Worm (Caenorhabditis elegans): Measurements from ENCODE around the gene Y39A1A.18.
A peak's percentile ranks its signal among the peaks of the same experiment; 100 is the strongest.

Y39A1A.18 gene

DNA sequence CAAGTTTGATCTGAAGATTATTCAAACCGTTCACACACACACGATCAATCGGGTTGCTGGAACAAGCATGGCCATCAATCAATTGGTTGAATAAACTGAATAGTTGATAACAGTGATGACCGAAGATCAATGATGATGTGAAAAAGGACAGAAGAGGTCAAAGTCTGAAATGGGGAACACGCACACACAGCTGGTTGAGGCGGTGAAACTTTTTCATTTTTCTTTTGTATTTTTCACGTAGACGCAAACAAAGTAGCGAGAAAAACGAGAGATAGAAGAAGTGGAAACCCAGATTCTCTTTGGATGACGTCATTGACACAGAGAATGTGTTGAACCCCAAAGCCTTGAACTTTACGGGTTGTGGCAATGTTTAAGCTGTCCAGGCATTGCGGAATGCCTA, 23.2 kb upstream of the Y39A1A.18 start (continued):
- TF ChIP-seq snpc-1.3 (tag; optimal IDR thresholded peaks at IDR 0.05; ENCODE audit: insufficient read depth) (no peak), ccch-3 (GFP tag; optimal IDR thresholded peaks at IDR 0.05) (no peak), lsl-1 (GFP tag; optimal IDR thresholded peaks at IDR 0.05) (no peak), nfya-2 (GFP tag; IDR thresholded peaks at IDR 0.05) (no peak), mcd-1 (GFP tag; IDR thresholded peaks at IDR 0.05) (peak; percentile 6; the same call in 1 of the 2 replicates)

DNA sequence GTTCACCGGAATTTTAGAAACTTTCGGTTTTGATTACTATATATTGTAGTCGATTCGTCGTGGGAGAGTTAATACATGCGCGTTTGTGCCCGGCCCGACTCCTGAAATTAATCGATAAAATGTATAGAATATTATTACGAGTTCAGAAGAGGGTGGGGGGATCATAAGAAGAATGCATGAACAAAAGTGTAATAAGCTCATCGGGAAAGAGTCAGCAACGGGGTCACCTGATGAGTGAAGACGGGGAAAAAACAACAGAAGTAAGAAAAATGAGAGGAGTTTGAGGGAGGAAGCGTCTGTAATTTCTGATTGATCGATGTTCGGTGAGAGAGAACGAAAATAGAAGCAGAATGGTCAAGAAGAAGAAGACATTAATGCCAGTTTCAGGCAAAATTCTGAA, 21.8 kb upstream of the Y39A1A.18 start, which contains the start of gene W09D10.4:
Gene W09D10.4, minus strand, starts transcription at position 101 of the 400 bp plus-strand sequence.
- no peak for TF ChIP-seq F55B11.4 (tag; optimal IDR thresholded peaks at IDR 0.05; ENCODE audit: borderline replicate concordance, insufficient read depth)
- TF ChIP-seq cebp-1 (GFP tag; IDR thresholded peaks at IDR 0.05), result no peak
- peak; percentile 4 for TF ChIP-seq cebp-1 (tag; optimal IDR thresholded peaks at IDR 0.05)
- TF ChIP-seq him-1 (tag; optimal IDR thresholded peaks at IDR 0.05), result no peak
- TF ChIP-seq aptf-3 (GFP tag; IDR thresholded peaks at IDR 0.05), result no peak
- TF ChIP-seq ceh-27 (GFP tag; optimal IDR thresholded peaks at IDR 0.05), result no peak

DNA sequence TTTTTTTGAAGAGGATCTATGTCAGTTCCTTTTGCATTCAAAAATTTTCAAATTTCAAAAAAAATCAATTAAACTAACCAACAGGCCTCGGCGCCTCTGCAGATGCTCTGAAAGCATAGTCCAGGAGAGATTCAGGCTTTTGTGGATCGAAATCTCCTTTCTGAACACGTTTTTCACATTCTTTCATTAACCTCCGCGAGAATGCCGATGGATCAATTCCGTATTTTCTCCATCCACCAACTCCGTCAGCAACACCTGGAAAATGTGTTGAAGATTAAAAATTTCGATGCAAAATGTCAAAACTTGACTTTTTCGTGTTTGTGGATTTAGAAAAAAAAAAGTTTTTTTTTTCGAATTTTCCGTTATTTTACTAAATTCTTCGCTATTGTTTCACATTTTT, 20.3 kb upstream of the Y39A1A.18 start:
- no peak for TF ChIP-seq lin-54 (GFP tag; optimal IDR thresholded peaks at IDR 0.05)
- no peak for TF ChIP-seq ccch-3 (GFP tag; optimal IDR thresholded peaks at IDR 0.05)
- 0 out of 2 replicates have a peak, but pooled peaks have one; percentile 24 for TF ChIP-seq K11D2.4 (GFP tag; IDR thresholded peaks at IDR 0.05)
- TF ChIP-seq F49E8.2 (tag; optimal IDR thresholded peaks at IDR 0.05; ENCODE audit: insufficient read depth), result no peak
- no peak for TF ChIP-seq cebp-1 (GFP tag; IDR thresholded peaks at IDR 0.05)
- TF ChIP-seq cebp-1 (tag; optimal IDR thresholded peaks at IDR 0.05), result peak; percentile 23
- TF ChIP-seq zim-3 (tag; optimal IDR thresholded peaks at IDR 0.05), result peak; percentile 12
- TF ChIP-seq nfyb-1 (GFP tag; IDR thresholded peaks at IDR 0.05), result 0 out of 2 replicates have a peak, but pooled peaks have one; percentile 21
- peak; percentile 6 for TF ChIP-seq repo-1 (tag; optimal IDR thresholded peaks at IDR 0.05)
- TF ChIP-seq ceh-91 (GFP tag; IDR thresholded peaks at IDR 0.05), result no peak
- 0 out of 2 replicates have a peak, but pooled peaks have one; percentile 36 for TF ChIP-seq sea-2 (GFP tag; IDR thresholded peaks at IDR 0.05)
- 0 out of 2 replicates have a peak, but pooled peaks have one; percentile 31 for TF ChIP-seq madf-3 (GFP tag; IDR thresholded peaks at IDR 0.05)
- TF ChIP-seq mxl-1 (tag; optimal IDR thresholded peaks at IDR 0.05), result no peak
- TF ChIP-seq nfya-2 (GFP tag; IDR thresholded peaks at IDR 0.05), result no peak
- 0 out of 2 replicates have a peak, but pooled peaks have one; percentile 15 for TF ChIP-seq let-526 (GFP tag; IDR thresholded peaks at IDR 0.05)
- 0 out of 2 replicates have a peak, but pooled peaks have one; percentile 51 for TF ChIP-seq ekl-4 (GFP tag; IDR thresholded peaks at IDR 0.05)
- TF ChIP-seq madf-6 (GFP tag; IDR thresholded peaks at IDR 0.05), result 0 out of 2 replicates have a peak, but pooled peaks have one; percentile 28
- no peak for TF ChIP-seq mcd-1 (GFP tag; IDR thresholded peaks at IDR 0.05)

DNA sequence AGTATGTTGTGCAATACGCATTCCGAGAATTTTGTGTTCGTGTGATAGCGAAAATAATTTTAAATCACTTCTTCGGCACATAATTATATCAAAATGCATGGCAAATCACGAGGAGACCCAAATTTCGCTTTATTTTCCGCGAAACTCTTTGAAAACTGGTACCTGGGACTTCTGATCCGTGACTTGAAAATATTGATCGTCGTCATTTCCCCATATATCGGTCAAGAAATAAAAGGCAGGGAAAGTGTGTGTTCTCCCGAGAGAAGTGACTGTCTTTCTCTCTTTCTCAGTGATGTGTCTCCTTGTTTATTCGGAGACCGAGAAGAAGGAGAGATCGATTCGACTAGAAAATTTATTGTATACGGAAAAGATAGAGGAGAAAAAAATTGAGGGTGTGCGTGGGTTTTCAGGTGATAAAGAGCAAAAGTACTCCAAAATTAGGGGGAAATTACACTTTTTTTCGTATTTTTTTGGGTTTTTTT, 16.9 kb upstream of the Y39A1A.18 start, which contains the start of gene W09D10.5:
Gene W09D10.5, minus strand, starts transcription at position 345 of the 482 bp plus-strand sequence.
- TF ChIP-seq gei-17 (GFP tag; optimal IDR thresholded peaks at IDR 0.05) (peak; percentile 15), F57A8.1 (GFP tag; optimal IDR thresholded peaks at IDR 0.05) (no peak), snpc-4 (GFP tag; optimal IDR thresholded peaks at IDR 0.05) (no peak), snpc-4 (tag; optimal IDR thresholded peaks at IDR 0.05) (no peak), efl-1 (GFP tag; optimal IDR thresholded peaks at IDR 0.05) (no peak), egl-18 (GFP tag; IDR thresholded peaks at IDR 0.05) (no peak), nhr-90 (tag; optimal IDR thresholded peaks at IDR 0.05) (peak; percentile 45), T26A5.8 (tag; optimal IDR thresholded peaks at IDR 0.05) (no peak), Y56A3A.18 (GFP tag; IDR thresholded peaks at IDR 0.05) (peak; percentile 63; the same call in 1 of the 2 replicates), tbp1 (GFP tag; optimal IDR thresholded peaks at IDR 0.05) (no peak), madf-3 (GFP tag; IDR thresholded peaks at IDR 0.05) (no peak), ceh-91 (GFP tag; IDR thresholded peaks at IDR 0.05) (no peak), bed-2 (GFP tag; IDR thresholded peaks at IDR 0.05) (no peak), xnd-1 (tag; optimal IDR thresholded peaks at IDR 0.05) (no peak), attf-3 (GFP tag; conservative IDR thresholded peaks at IDR 0.05) (no peak), rcor-1 (GFP tag; IDR thresholded peaks at IDR 0.05) (no peak), lag-1 (GFP tag; IDR thresholded peaks at IDR 0.05) (no peak), hmg-20 (GFP tag; IDR thresholded peaks at IDR 0.05) (no peak), rec-8 (tag; optimal IDR thresholded peaks at IDR 0.05) (no peak), ceh-40 (GFP tag; IDR thresholded peaks at IDR 0.05) (no peak), hmg-1.2 (GFP tag; IDR thresholded peaks at IDR 0.05) (no peak), sptf-2 (GFP tag; optimal IDR thresholded peaks at IDR 0.05) (no peak)
